Fruit fly (Drosophila melanogaster): ENCODE results near the gene Gr22e.

Gene Gr22e

DNA sequence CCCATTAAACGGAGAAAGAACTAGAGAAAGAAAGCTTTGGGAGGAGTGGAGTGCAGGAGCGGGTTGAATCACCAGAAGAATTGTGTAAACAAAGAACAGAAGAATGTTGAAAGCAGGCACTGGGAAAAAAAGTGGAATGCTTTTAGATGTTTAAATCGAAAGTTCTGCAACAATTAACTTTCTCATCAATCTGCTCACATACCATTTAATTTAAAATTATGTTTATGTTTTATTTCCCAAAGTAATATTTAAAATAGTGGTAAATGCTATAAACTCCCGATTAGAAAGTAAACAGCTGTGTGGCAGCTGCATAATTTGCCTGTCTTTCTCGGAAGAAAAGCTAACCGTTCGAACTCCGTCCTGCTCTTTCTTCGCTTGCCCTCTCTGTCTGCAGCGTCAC, 45.8 kb upstream of the Gr22e start (continued):
- TF ChIP-seq oc (tag; optimal IDR thresholded peaks at IDR 0.05) (peak; percentile 55), row (GFP tag; IDR thresholded peaks at IDR 0.05) (peak; percentile 42; the same call in 2 of the 3 replicates), Sry-δ (GFP tag; optimal IDR thresholded peaks at IDR 0.05) (no peak), Adf1 (GFP tag; IDR thresholded peaks at IDR 0.05) (no peak), CG10274 (GFP tag; optimal IDR thresholded peaks at IDR 0.05) (no peak), Sox102F (GFP tag; optimal IDR thresholded peaks at IDR 0.05) (peak; percentile 52), HLH54F (GFP tag; optimal IDR thresholded peaks at IDR 0.05) (no peak), tin (GFP tag; optimal IDR thresholded peaks at IDR 0.05) (peak; percentile 20), pan (optimal IDR thresholded peaks at IDR 0.05) (no peak), pan (GFP tag; optimal IDR thresholded peaks at IDR 0.05 in 1 of 2, IDR thresholded peaks at IDR 0.05 in 1 of 2) (peak in 1 of 2 experiments; percentile 20), Usf (GFP tag; optimal IDR thresholded peaks at IDR 0.05) (no peak), CG2678 (tag; optimal IDR thresholded peaks at IDR 0.05) (peak; percentile 52), sc (optimal IDR thresholded peaks at IDR 0.05) (no peak), sc (GFP tag; optimal IDR thresholded peaks at IDR 0.05) (peak; percentile 28), ci (GFP tag; IDR thresholded peaks at IDR 0.05) (peak; percentile 59; the same call in 2 of the 3 replicates), eve (GFP tag; optimal IDR thresholded peaks at IDR 0.05) (no peak), toy (GFP tag; IDR thresholded peaks at IDR 0.05) (no peak), Max (GFP tag; optimal IDR thresholded peaks at IDR 0.05) (no peak), pum (GFP tag; optimal IDR thresholded peaks at IDR 0.05) (no peak), Dp (GFP tag; optimal IDR thresholded peaks at IDR 0.05) (no peak), bsh (GFP tag; optimal IDR thresholded peaks at IDR 0.05) (peak in 1 of 2 experiments; percentile 79), sens (GFP tag) (peak; percentile 51), CG34422 (GFP tag; IDR thresholded peaks at IDR 0.05) (0 out of 3 replicates have a peak, but pooled peaks have one; percentile 33), Asciz (GFP tag; optimal IDR thresholded peaks at IDR 0.05) (peak; percentile 38), CG12391 (tag; optimal IDR thresholded peaks at IDR 0.05) (peak; percentile 33)

DNA sequence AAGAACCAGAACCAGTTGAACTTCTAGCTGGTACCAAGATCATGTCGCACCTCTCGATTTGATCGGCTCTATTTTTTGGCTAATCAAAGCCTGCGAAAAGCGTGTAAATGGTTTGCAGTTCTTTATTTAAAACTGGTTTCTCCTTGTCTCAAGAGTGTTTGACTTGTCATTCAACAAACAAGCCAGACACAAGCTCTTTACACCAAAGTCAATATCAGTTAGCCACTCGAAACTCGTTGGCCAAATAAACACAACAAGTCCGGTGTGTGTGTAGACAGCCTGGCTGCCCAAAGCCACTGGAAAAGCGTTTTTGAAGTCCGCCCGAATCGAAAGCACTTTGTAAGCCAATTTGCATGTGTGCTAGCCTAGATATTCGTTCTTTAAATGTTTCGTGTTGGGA, 43.8 kb upstream of the Gr22e start:
- TF ChIP-seq slou (GFP tag; optimal IDR thresholded peaks at IDR 0.05), result no peak
- TF ChIP-seq CG31388 (GFP tag; optimal IDR thresholded peaks at IDR 0.05), result no peak
- no peak for TF ChIP-seq CG4707 (GFP tag; optimal IDR thresholded peaks at IDR 0.05)
- TF ChIP-seq CG10543 (GFP tag; optimal IDR thresholded peaks at IDR 0.05), result no peak
- no peak for TF ChIP-seq cad (GFP tag; optimal IDR thresholded peaks at IDR 0.05)
- no peak for TF ChIP-seq CG9727 (GFP tag; optimal IDR thresholded peaks at IDR 0.05)
- TF ChIP-seq Sry-δ (GFP tag; optimal IDR thresholded peaks at IDR 0.05), result no peak
- no peak for TF ChIP-seq ERR (GFP tag; optimal IDR thresholded peaks at IDR 0.05)
- no peak for TF ChIP-seq mld (GFP tag; IDR thresholded peaks at IDR 0.05; ENCODE audit: partially characterized antibody)
- TF ChIP-seq inv (GFP tag; IDR thresholded peaks at IDR 0.05; ENCODE audit: partially characterized antibody), result no peak
- TF ChIP-seq CG9932 (GFP tag; IDR thresholded peaks at IDR 0.05), result peak; percentile 13; the same call in 1 of the 2 replicates
- no peak for TF ChIP-seq CG3847 (GFP tag; IDR thresholded peaks at IDR 0.05)
- no peak for TF ChIP-seq CG11398 (GFP tag; optimal IDR thresholded peaks at IDR 0.05)
- TF ChIP-seq twi (tag; optimal IDR thresholded peaks at IDR 0.05), result no peak
- no peak for TF ChIP-seq CG17612 (GFP tag; IDR thresholded peaks at IDR 0.05)
- TF ChIP-seq ind (GFP tag; optimal IDR thresholded peaks at IDR 0.05), result no peak
- TF ChIP-seq pan (optimal IDR thresholded peaks at IDR 0.05), result no peak
- TF ChIP-seq pan (GFP tag; optimal IDR thresholded peaks at IDR 0.05 in 1 of 2, IDR thresholded peaks at IDR 0.05 in 1 of 2), result peak in 1 of 2 experiments; percentile 37
- TF ChIP-seq Oli (tag; optimal IDR thresholded peaks at IDR 0.05), result no peak
- no peak for TF ChIP-seq klu (GFP tag; IDR thresholded peaks at IDR 0.05)
- no peak for TF ChIP-seq Atf6 (GFP tag; IDR thresholded peaks at IDR 0.05)
- TF ChIP-seq CG17568 (GFP tag; optimal IDR thresholded peaks at IDR 0.05), result no peak
- no peak for TF ChIP-seq CG17385 (GFP tag; optimal IDR thresholded peaks at IDR 0.05)
- TF ChIP-seq CG16863 (GFP tag; optimal IDR thresholded peaks at IDR 0.05), result no peak
- TF ChIP-seq CrebB (tag; optimal IDR thresholded peaks at IDR 0.05), result no peak
- no peak for TF ChIP-seq CG17829 (tag; optimal IDR thresholded peaks at IDR 0.05)
- TF ChIP-seq tio (GFP tag; optimal IDR thresholded peaks at IDR 0.05), result no peak
- no peak for TF ChIP-seq Dp (GFP tag; optimal IDR thresholded peaks at IDR 0.05)
- peak; percentile 10 for TF ChIP-seq sens (GFP tag)
- TF ChIP-seq peb (GFP tag; IDR thresholded peaks at IDR 0.05), result no peak
- no peak for TF ChIP-seq ranshi (GFP tag; IDR thresholded peaks at IDR 0.05)
- TF ChIP-seq CG10274 (GFP tag; optimal IDR thresholded peaks at IDR 0.05), result no peak
- no peak for TF ChIP-seq CG9215 (GFP tag; IDR thresholded peaks at IDR 0.05)

All from whole organism, embryonic.